Worm (Caenorhabditis elegans): ENCODE results near the gene dpy-3.
A peak's percentile ranks its signal among the peaks of the same experiment; 100 is the strongest.

Gene dpy-3

ce11 chrX:2144875-2145274, 572 bp downstream of the dpy-3 start:
- no peak for TF ChIP-seq elt-3 (tag; optimal IDR thresholded peaks at IDR 0.05)
- no peak for TF ChIP-seq nhr-6 (tag; optimal IDR thresholded peaks at IDR 0.05)
- no peak for TF ChIP-seq lsy-2 (tag; optimal IDR thresholded peaks at IDR 0.05)
- TF ChIP-seq unc-55 (GFP tag; optimal IDR thresholded peaks at IDR 0.05), result no peak
- no peak for TF ChIP-seq mdl-1 (tag; optimal IDR thresholded peaks at IDR 0.05)
- no peak for TF ChIP-seq blmp-1 (tag; optimal IDR thresholded peaks at IDR 0.05; ENCODE audit: insufficient read depth)
- no peak for TF ChIP-seq lin-39 (tag; optimal IDR thresholded peaks at IDR 0.05)
- no peak for TF ChIP-seq nhr-21 (tag; optimal IDR thresholded peaks at IDR 0.05)
- no peak for TF ChIP-seq ceh-82 (tag; optimal IDR thresholded peaks at IDR 0.05)
- TF ChIP-seq aly-2 (tag; optimal IDR thresholded peaks at IDR 0.05), result no peak
- no peak for TF ChIP-seq ZK546.5 (tag; optimal IDR thresholded peaks at IDR 0.05)
- TF ChIP-seq nhr-12 (tag; optimal IDR thresholded peaks at IDR 0.05), result no peak
- no peak for TF ChIP-seq egl-27 (tag; optimal IDR thresholded peaks at IDR 0.05)
- TF ChIP-seq ztf-4 (tag; optimal IDR thresholded peaks at IDR 0.05), result no peak
- TF ChIP-seq crh-2 (tag; optimal IDR thresholded peaks at IDR 0.05), result no peak

- TF ChIP-seq nhr-21 (tag; optimal IDR thresholded peaks at IDR 0.05), result peak; percentile 63
- peak in 1 of 2 experiments; percentile 32 for TF ChIP-seq lsy-2 (tag; optimal IDR thresholded peaks at IDR 0.05)
- TF ChIP-seq C34F6.9 (tag; optimal IDR thresholded peaks at IDR 0.05), result peak; percentile 1
- TF ChIP-seq fos-1 (tag; optimal IDR thresholded peaks at IDR 0.05), result no peak
Measured at ce11 chrX:2144236-2144635, 1.2 kb downstream of the dpy-3 start.

ce11 chrX:2140610-2141009, 4.8 kb downstream of the dpy-3 start:
- TF ChIP-seq ztf-4 (tag; optimal IDR thresholded peaks at IDR 0.05) (no peak), nhr-129 (tag; optimal IDR thresholded peaks at IDR 0.05) (peak; percentile 25), nhr-25 (tag; optimal IDR thresholded peaks at IDR 0.05) (no peak), sma-9 (GFP tag; optimal IDR thresholded peaks at IDR 0.05) (peak; percentile 9), sma-9 (tag; optimal IDR thresholded peaks at IDR 0.05) (no peak), mbf-1 (tag; optimal IDR thresholded peaks at IDR 0.05) (no peak), unc-55 (GFP tag; optimal IDR thresholded peaks at IDR 0.05) (peak; percentile 45), C34F6.9 (tag; optimal IDR thresholded peaks at IDR 0.05) (peak; percentile 16)

- TF ChIP-seq sma-9 (GFP tag; optimal IDR thresholded peaks at IDR 0.05) (peak; percentile 55), sma-9 (tag; optimal IDR thresholded peaks at IDR 0.05) (no peak), F13H6.1 (tag; optimal IDR thresholded peaks at IDR 0.05) (peak; percentile 68), nhr-6 (tag; optimal IDR thresholded peaks at IDR 0.05) (peak; percentile 23), lsy-2 (tag; optimal IDR thresholded peaks at IDR 0.05) (peak in 1 of 2 experiments; percentile 30), mdl-1 (tag; optimal IDR thresholded peaks at IDR 0.05) (no peak), R02D3.7 (tag; optimal IDR thresholded peaks at IDR 0.05) (no peak), nhr-129 (tag; optimal IDR thresholded peaks at IDR 0.05) (peak; percentile 44), C34F6.9 (tag; optimal IDR thresholded peaks at IDR 0.05) (peak; percentile 26)
Measured at ce11 chrX:2138923-2139322, 6.5 kb downstream of the dpy-3 start.

- TF ChIP-seq elt-1 (tag; optimal IDR thresholded peaks at IDR 0.05) (no peak), dmd-4 (tag; optimal IDR thresholded peaks at IDR 0.05) (peak; percentile 30)
Measured at ce11 chrX:2136937-2137336, 8.5 kb downstream of the dpy-3 start.

- TF ChIP-seq ztf-4 (tag; optimal IDR thresholded peaks at IDR 0.05), result no peak
- TF ChIP-seq snpc-4 (tag; optimal IDR thresholded peaks at IDR 0.05), result no peak
- no peak for TF ChIP-seq lin-11 (tag; optimal IDR thresholded peaks at IDR 0.05)
- no peak for TF ChIP-seq lsy-2 (tag; optimal IDR thresholded peaks at IDR 0.05)
- no peak for TF ChIP-seq mdl-1 (tag; optimal IDR thresholded peaks at IDR 0.05)
- TF ChIP-seq nhr-10 (tag; optimal IDR thresholded peaks at IDR 0.05), result no peak
- no peak for TF ChIP-seq nhr-6 (tag; optimal IDR thresholded peaks at IDR 0.05)
- TF ChIP-seq nhr-21 (tag; optimal IDR thresholded peaks at IDR 0.05), result no peak
- no peak for TF ChIP-seq R02D3.7 (tag; optimal IDR thresholded peaks at IDR 0.05)
- no peak for TF ChIP-seq ztf-11 (tag; optimal IDR thresholded peaks at IDR 0.05)
- no peak for TF ChIP-seq skn-1 (tag; optimal IDR thresholded peaks at IDR 0.05)
- no peak for TF ChIP-seq C34F6.9 (tag; optimal IDR thresholded peaks at IDR 0.05)
- no peak for TF ChIP-seq lin-39 (tag; optimal IDR thresholded peaks at IDR 0.05)
Measured at ce11 chrX:2131650-2132049, 13.8 kb downstream of the dpy-3 start, which contains the start of gene F53B1.9. TSS of gene F53B1.9 (minus strand) at chrX:2131844.

Data from whole organism, L2 larva.